Fruit fly (Drosophila melanogaster) whole organism, wandering third instar larva: ENCODE data around the gene pinta.
A peak's percentile ranks its signal among the peaks of the same experiment; 100 is the strongest.

Source experiments
- Abd-B ChIP-seq: fragments of >200 bp; optimal IDR thresholded peaks from 2 replicates; lab custom pipeline; 2017; ENCODE audit warnings: missing biosample characterization, missing genetic modification characterization
- CG32264 ChIP-seq: fragments of 200-800 bp; sonication (Bioruptor generic); optimal IDR thresholded peaks from 2 replicates; lab custom pipeline; 2016; ENCODE audit warnings: missing biosample characterization, missing genetic modification characterization
- CrebA ChIP-seq: fragments of 200-800 bp; sonication (Bioruptor generic); optimal IDR thresholded peaks from 2 replicates; lab custom pipeline; 2016; ENCODE audit warnings: missing biosample characterization, mild to moderate bottlenecking, missing genetic modification characterization, borderline replicate concordance
- Dfd ChIP-seq: fragments of >200 bp; optimal IDR thresholded peaks from 2 replicates; lab custom pipeline; 2017; ENCODE audit warnings: missing biosample characterization, missing genetic modification characterization
- Dif ChIP-seq: fragments of 200-275, 200-300 bp; sonication (Bioruptor generic); optimal IDR thresholded peaks from 2 replicates; lab custom pipeline; 2018; ENCODE audit warnings: missing biosample characterization, missing genetic modification characterization; ENCODE audit not compliant: partially characterized antibody
- GATAd ChIP-seq: sonication (Bioruptor generic); optimal IDR thresholded peaks from 2 replicates; lab custom pipeline; 2016; ENCODE audit warnings: missing biosample characterization, missing genetic modification characterization
- HLH106 ChIP-seq: fragments of 200-800 bp; optimal IDR thresholded peaks from 3 replicates; lab custom pipeline; 2019; ENCODE audit warnings: missing biosample characterization, mild to moderate bottlenecking, missing genetic modification characterization, moderate library complexity
- Hnf4 ChIP-seq: fragments of 200-800 bp; sonication (Bioruptor generic); optimal IDR thresholded peaks from 2 replicates; lab custom pipeline; 2016; ENCODE audit warnings: missing biosample characterization, mild to moderate bottlenecking, missing genetic modification characterization
- Hr78 ChIP-seq: fragments of >200 bp; optimal IDR thresholded peaks from 2 replicates; lab custom pipeline; 2017; ENCODE audit warnings: missing biosample characterization, missing genetic modification characterization
- Hr83 ChIP-seq: fragments of 200-300 bp; sonication (Bioruptor generic); optimal IDR thresholded peaks from 2 replicates; lab custom pipeline; 2016; ENCODE audit warnings: missing biosample characterization, mild to moderate bottlenecking, missing genetic modification characterization, moderate library complexity; ENCODE audit not compliant: poor library complexity, severe bottlenecking
- Jra ChIP-seq: sonication (Bioruptor generic); optimal IDR thresholded peaks from 2 replicates; lab custom pipeline; 2016; ENCODE audit warnings: missing biosample characterization, missing genetic modification characterization
- Mio ChIP-seq: sonication (Bioruptor generic); optimal IDR thresholded peaks from 2 replicates; lab custom pipeline; 2016; ENCODE audit warnings: missing biosample characterization, missing genetic modification characterization
- N ChIP-seq: fragments of >200 bp; optimal IDR thresholded peaks from 2 replicates; lab custom pipeline; 2018; ENCODE audit warnings: missing biosample characterization, missing external identifiers, missing genetic modification characterization
- OdsH ChIP-seq: fragments of 200-800 bp; sonication (Bioruptor generic); optimal IDR thresholded peaks from 2 replicates; lab custom pipeline; 2016; ENCODE audit warnings: missing biosample characterization, mild to moderate bottlenecking, missing genetic modification characterization
- Rel ChIP-seq, 2 experiments: fragments of 200-800 bp; sonication (Bioruptor generic) in 1 of 2; optimal IDR thresholded peaks; 2 replicates in 1 of 2; 3 replicates in 1 of 2; lab custom pipeline; 2016 to 2019; ENCODE audit warnings: mild to moderate bottlenecking in 2 of 2, missing biosample characterization in 2 of 2, missing genetic modification characterization in 2 of 2, moderate library complexity in 1 of 2
- Sp1 ChIP-seq: fragments of 200-800 bp; sonication (Bioruptor generic); optimal IDR thresholded peaks from 3 replicates; lab custom pipeline; 2019; ENCODE audit warnings: missing biosample characterization, mild to moderate bottlenecking, missing genetic modification characterization, moderate library complexity
- br ChIP-seq: fragments of 200-800 bp; sonication (Bioruptor generic); optimal IDR thresholded peaks from 2 replicates; lab custom pipeline; 2016; ENCODE audit warnings: missing biosample characterization, missing genetic modification characterization
- brk ChIP-seq: fragments of 200-800 bp; sonication (Bioruptor generic); optimal IDR thresholded peaks from 2 replicates; lab custom pipeline; 2016; ENCODE audit warnings: missing biosample characterization, mild to moderate bottlenecking, missing genetic modification characterization
- dl ChIP-seq, 2 experiments: fragments of 175-275, 200-275 bp in 1 of 2; fragments of 200-275 bp in 1 of 2; sonication (Bioruptor generic); optimal IDR thresholded peaks; lab custom pipeline; 2018; ENCODE audit warnings: mild to moderate bottlenecking in 2 of 2, missing biosample characterization in 2 of 2, missing genetic modification characterization in 2 of 2, moderate library complexity in 2 of 2; ENCODE audit not compliant: partially characterized antibody in 2 of 2, insufficient read depth in 1 of 2
- dmrt93B ChIP-seq: fragments of 200-800 bp; sonication (Bioruptor generic); optimal IDR thresholded peaks from 2 replicates; lab custom pipeline; 2018; ENCODE audit warnings: missing biosample characterization, mild to moderate bottlenecking, missing genetic modification characterization
- dsf ChIP-seq: sonication (Bioruptor generic); optimal IDR thresholded peaks from 2 replicates; lab custom pipeline; 2016; ENCODE audit warnings: missing biosample characterization, missing genetic modification characterization, borderline replicate concordance
- ey ChIP-seq: fragments of 200-800 bp; sonication (Bioruptor generic); optimal IDR thresholded peaks from 2 replicates; lab custom pipeline; 2016; ENCODE audit warnings: missing biosample characterization, missing genetic modification characterization
- foxo ChIP-seq, 2 experiments: fragments of 200-800 bp; sonication (Bioruptor generic); optimal IDR thresholded peaks; 2 replicates in 1 of 2; 3 replicates in 1 of 2; lab custom pipeline; 2016 to 2017; ENCODE audit warnings: missing biosample characterization in 2 of 2, missing genetic modification characterization in 2 of 2
- fru ChIP-seq: fragments of 200-800 bp; sonication (Bioruptor generic); optimal IDR thresholded peaks from 3 replicates; lab custom pipeline; 2016; ENCODE audit warnings: missing biosample characterization, mild to moderate bottlenecking, missing genetic modification characterization
- h ChIP-seq: fragments of 200-800 bp; sonication (Bioruptor generic); optimal IDR thresholded peaks from 3 replicates; lab custom pipeline; 2016; ENCODE audit warnings: missing biosample characterization, mild to moderate bottlenecking, missing genetic modification characterization
- jim ChIP-seq: fragments of 175-275, 200-325 bp; sonication (Bioruptor generic); optimal IDR thresholded peaks from 2 replicates; lab custom pipeline; 2016; ENCODE audit warnings: missing biosample characterization, mild to moderate bottlenecking, missing genetic modification characterization
- lola ChIP-seq: fragments of >200 bp; optimal IDR thresholded peaks from 2 replicates; lab custom pipeline; 2017; ENCODE audit warnings: missing biosample characterization, missing genetic modification characterization
- pan ChIP-seq: fragments of >200 bp; optimal IDR thresholded peaks from 2 replicates; lab custom pipeline; 2017
- rgr ChIP-seq: fragments of 200-800 bp; sonication (Bioruptor generic); optimal IDR thresholded peaks from 3 replicates; lab custom pipeline; 2016; ENCODE audit warnings: missing biosample characterization, mild to moderate bottlenecking, missing genetic modification characterization
- sv ChIP-seq: fragments of 200-800 bp; sonication (Bioruptor generic); optimal IDR thresholded peaks from 3 replicates; lab custom pipeline; 2016; ENCODE audit warnings: missing biosample characterization, missing genetic modification characterization
- usp ChIP-seq: fragments of >200 bp; optimal IDR thresholded peaks from 2 replicates; lab custom pipeline; 2017; ENCODE audit warnings: missing biosample characterization, missing genetic modification characterization
- woc ChIP-seq: sonication (Bioruptor generic); optimal IDR thresholded peaks from 2 replicates; lab custom pipeline; 2016; ENCODE audit warnings: missing biosample characterization, mild to moderate bottlenecking, missing genetic modification characterization

The pinta gene

dm6 chr3R:22461673-22462585 is 37.2 kb upstream of the pinta start, which contains the start of the genes Rpn7 and AP-2mu:
TSS of gene Rpn7 (minus strand) at chr3R:22462054.
TSS of gene AP-2mu (plus strand) at chr3R:22462455.
- TF ChIP-seq woc (GFP tag; lab: Kevin White, UChicago) (no peak), CG32264 (no peak), foxo (GFP tag; optimal IDR thresholded peaks at IDR 0.05; lab: Kevin White, UChicago) (peak in 1 of 2 experiments; percentile 34), Jra (GFP tag; lab: Kevin White, UChicago) (peak; percentile 51), usp (GFP tag; lab: Kevin White, UChicago) (no peak), jim (GFP tag; lab: Kevin White, UChicago) (no peak), h (GFP tag; lab: Kevin White, UChicago) (peak; percentile 28), ey (no peak)
- TF ChIP-seq, all 38 proteins: peak for 3

- no peak for TF ChIP-seq rgr
- no peak for TF ChIP-seq dl (GFP tag; optimal IDR thresholded peaks at IDR 0.05; lab: Kevin White, UChicago; ENCODE audit: insufficient read depth in 1 of 2, partially characterized antibody in 2 of 2)
- no peak for TF ChIP-seq Rel (GFP tag; optimal IDR thresholded peaks at IDR 0.05; lab: Kevin White, UChicago)
- peak; percentile 80 for TF ChIP-seq Rel (tag; optimal IDR thresholded peaks at IDR 0.05; lab: Kevin White, UChicago)
- no peak for TF ChIP-seq Jra (GFP tag; lab: Kevin White, UChicago)
- TF ChIP-seq OdsH (GFP tag; lab: Kevin White, UChicago) = no peak
- no peak for TF ChIP-seq sv (GFP tag; lab: Kevin White, UChicago)
- TF ChIP-seq, all 38 proteins: peak for 1
Measured at dm6 chr3R:22456007-22456406, 31.3 kb upstream of the pinta start.

- no peak for TF ChIP-seq sv (GFP tag; lab: Kevin White, UChicago)
- no peak for TF ChIP-seq dmrt93B (GFP tag; lab: Kevin White, UChicago)
- TF ChIP-seq N (GFP tag; lab: Kevin White, UChicago) = no peak
- TF ChIP-seq h (GFP tag; lab: Kevin White, UChicago) = no peak
- no peak for TF ChIP-seq jim (GFP tag; lab: Kevin White, UChicago)
- peak; percentile 2 for TF ChIP-seq OdsH (GFP tag; lab: Kevin White, UChicago)
- TF ChIP-seq fru (GFP tag; lab: Kevin White, UChicago) = peak; percentile 19
- peak; percentile 4 for TF ChIP-seq ey
- TF ChIP-seq Dfd (GFP tag; lab: Kevin White, UChicago) = no peak
- TF ChIP-seq Jra (GFP tag; lab: Kevin White, UChicago) = no peak
- no peak for TF ChIP-seq CrebA (GFP tag; lab: Kevin White, UChicago)
- no peak for TF ChIP-seq dsf (GFP tag; lab: Kevin White, UChicago)
- TF ChIP-seq pan (lab: Kevin White, UChicago) = no peak
- TF ChIP-seq brk (GFP tag; lab: Kevin White, UChicago) = no peak
- no peak for TF ChIP-seq Hr83 (GFP tag; lab: Kevin White, UChicago)
- TF ChIP-seq foxo (GFP tag; optimal IDR thresholded peaks at IDR 0.05; lab: Kevin White, UChicago) = peak in 1 of 2 experiments; percentile 15
- no peak for TF ChIP-seq Hr78
- TF ChIP-seq Rel (GFP tag; optimal IDR thresholded peaks at IDR 0.05; lab: Kevin White, UChicago) = no peak
- no peak for TF ChIP-seq Rel (tag; optimal IDR thresholded peaks at IDR 0.05; lab: Kevin White, UChicago)
- TF ChIP-seq Mio (GFP tag; lab: Kevin White, UChicago) = no peak
- TF ChIP-seq CG32264 = no peak
- TF ChIP-seq GATAd = no peak
- TF ChIP-seq lola (GFP tag; lab: Kevin White, UChicago) = no peak
- TF ChIP-seq Abd-B (GFP tag; lab: Kevin White, UChicago) = no peak
- no peak for TF ChIP-seq Dif (GFP tag; lab: Kevin White, UChicago)
- no peak for TF ChIP-seq HLH106 (tag; lab: Kevin White, UChicago)
- no peak for TF ChIP-seq Sp1 (GFP tag; lab: Kevin White, UChicago)
- TF ChIP-seq Hnf4 (GFP tag; lab: Kevin White, UChicago) = no peak
- no peak for TF ChIP-seq br (GFP tag; lab: Kevin White, UChicago)
Measured at dm6 chr3R:22455335-22455985, 30.7 kb upstream of the pinta start.
